Worm (Caenorhabditis elegans) whole organism, L3 larva: ENCODE results near the gene gpa-10.
A peak's percentile ranks its signal among the peaks of the same experiment; 100 is the strongest.

Source experiments
- ZK546.5 ChIP-seq: sonication (generic microtip); optimal IDR thresholded peaks from 2 replicates; lab custom pipeline; 2017; ENCODE audit warnings: missing biosample characterization, missing genetic modification characterization
- ama-1 ChIP-seq: fragments of 150-350 bp; optimal IDR thresholded peaks from 2 replicates; lab custom pipeline; 2018
- ceh-28 ChIP-seq: fragments of 150-350 bp; optimal IDR thresholded peaks from 2 replicates; lab custom pipeline; 2014; ENCODE audit warnings: missing biosample characterization, missing genetic modification reagents, missing genetic modification characterization
- elt-2 ChIP-seq: sonication (generic microtip); optimal IDR thresholded peaks from 2 replicates; lab custom pipeline; 2016; ENCODE audit warnings: missing genetic modification reagents, mild to moderate bottlenecking, missing genetic modification characterization, missing compliant biosample characterization
- fos-1 ChIP-seq: fragments of 150-350 bp; optimal IDR thresholded peaks from 2 replicates; lab custom pipeline; 2014; ENCODE audit warnings: missing biosample characterization, missing genetic modification characterization
- hmg-11 ChIP-seq: sonication (generic microtip); optimal IDR thresholded peaks from 2 replicates; lab custom pipeline; 2016; ENCODE audit warnings: missing genetic modification characterization, missing compliant biosample characterization
- mdl-1 ChIP-seq: fragments of 150-350 bp; optimal IDR thresholded peaks from 2 replicates; lab custom pipeline; 2014; ENCODE audit warnings: missing biosample characterization, missing genetic modification characterization
- nhr-11 ChIP-seq: fragments of 150-350 bp; optimal IDR thresholded peaks from 2 replicates; lab custom pipeline; 2014; ENCODE audit warnings: missing biosample characterization, missing genetic modification characterization
- nhr-12 ChIP-seq: fragments of 150-350 bp; optimal IDR thresholded peaks from 2 replicates; lab custom pipeline; 2014; ENCODE audit warnings: missing biosample characterization, missing genetic modification characterization
- nhr-25 ChIP-seq: sonication (generic microtip); optimal IDR thresholded peaks from 2 replicates; lab custom pipeline; 2017; ENCODE audit warnings: missing biosample characterization, missing genetic modification characterization
- nhr-28 ChIP-seq: fragments of 150-350 bp; optimal IDR thresholded peaks from 2 replicates; lab custom pipeline; 2014; ENCODE audit warnings: missing biosample characterization, missing genetic modification characterization
- snpc-4 ChIP-seq: fragments of 150-350 bp; optimal IDR thresholded peaks from 2 replicates; lab custom pipeline; 2014; ENCODE audit warnings: missing biosample characterization, missing genetic modification characterization

- TF ChIP-seq ama-1 (lab: Kevin White, UChicago): no peak
- TF ChIP-seq nhr-28: no peak
- TF ChIP-seq ceh-28 (tag; lab: Kevin White, UChicago): no peak
- TF ChIP-seq nhr-25: no peak
- TF ChIP-seq nhr-12 (tag; lab: Kevin White, UChicago): no peak
- no peak for TF ChIP-seq hmg-11
- TF ChIP-seq fos-1 (tag; lab: Kevin White, UChicago): no peak
- TF ChIP-seq ZK546.5 (tag; lab: Kevin White, UChicago): no peak
- no peak for TF ChIP-seq mdl-1
- no peak for TF ChIP-seq nhr-11 (tag; lab: Kevin White, UChicago)
- no peak for TF ChIP-seq snpc-4 (tag; lab: Kevin White, UChicago)
- peak; percentile 32 for TF ChIP-seq elt-2
Observed at ce11 chrV:6839008-6839407, 15.6 kb downstream of the gpa-10 start, which contains the start of gene hpo-8.
